ENCODE assay signal across 7 worm cellular contexts in genomic region chrX:14504551-14504902, ce11.
TF ChIP-seq lines count a peak whose summit lies in the region.

No protein-coding gene starts in this region.

TF ChIP-seq in whole organism, L1 larva, 84 proteins besides CTCF, POLR2A, EP300 and RAD21:
- TF ChIP-seq efl-3 (GFP tag; optimal IDR thresholded peaks at IDR 0.05; lab: Kevin White, UChicago) (no peak), elt-2 (tag; optimal IDR thresholded peaks at IDR 0.05; lab: Kevin White, UChicago) (peak; percentile 30), fkh-8 (tag; optimal IDR thresholded peaks at IDR 0.05; lab: Kevin White, UChicago) (no peak), vab-15 (tag; optimal IDR thresholded peaks at IDR 0.05; lab: Kevin White, UChicago) (no peak)
TF ChIP-seq in whole organism, L1 larva: peak in this region for 1.

TF ChIP-seq in whole organism, L2 larva, 48 proteins besides CTCF, POLR2A, EP300 and RAD21:
- peak; percentile 13 for TF ChIP-seq fos-1 (tag; optimal IDR thresholded peaks at IDR 0.05; lab: Kevin White, UChicago)
- TF ChIP-seq Y55F3AM.14 (GFP tag; optimal IDR thresholded peaks at IDR 0.05; lab: Kevin White, UChicago): peak; percentile 11
- TF ChIP-seq ZK546.5 (tag; optimal IDR thresholded peaks at IDR 0.05; lab: Kevin White, UChicago): no peak
- TF ChIP-seq egl-27 (tag; optimal IDR thresholded peaks at IDR 0.05; lab: Kevin White, UChicago): no peak
- TF ChIP-seq nhr-23 (tag; optimal IDR thresholded peaks at IDR 0.05; lab: Kevin White, UChicago): no peak
- peak; percentile 60 for TF ChIP-seq sma-9 (GFP tag; optimal IDR thresholded peaks at IDR 0.05; lab: Kevin White, UChicago)
- no peak for TF ChIP-seq sma-9 (tag; optimal IDR thresholded peaks at IDR 0.05; lab: Kevin White, UChicago)

TF ChIP-seq in whole organism, L3 larva, 47 proteins besides CTCF, POLR2A, EP300 and RAD21:
- TF ChIP-seq tbx-2 (tag; optimal IDR thresholded peaks at IDR 0.05; lab: Kevin White, UChicago) (no peak), pqm-1 (tag; optimal IDR thresholded peaks at IDR 0.05; lab: Kevin White, UChicago) (peak; percentile 40), elt-2 (tag; optimal IDR thresholded peaks at IDR 0.05; lab: Kevin White, UChicago) (peak; percentile 87), jun-1 (tag; optimal IDR thresholded peaks at IDR 0.05; lab: Kevin White, UChicago) (peak; percentile 34)

TF ChIP-seq in whole organism, L4 larva, 104 proteins besides CTCF, POLR2A, EP300 and RAD21 (continues in another document):
- TF ChIP-seq ceh-82 (tag; optimal IDR thresholded peaks at IDR 0.05; lab: Kevin White, UChicago) (no peak), spr-1 (tag; optimal IDR thresholded peaks at IDR 0.05; lab: Kevin White, UChicago) (no peak), nhr-10 (tag; optimal IDR thresholded peaks at IDR 0.05; lab: Kevin White, UChicago) (no peak), madf-5 (GFP tag; IDR thresholded peaks at IDR 0.05; lab: Robert Waterston, UW) (no peak), fos-1 (tag; optimal IDR thresholded peaks at IDR 0.05; lab: Kevin White, UChicago) (no peak), daf-12 (tag; optimal IDR thresholded peaks at IDR 0.05; lab: Kevin White, UChicago) (no peak), dpl-1 (GFP tag; optimal IDR thresholded peaks at IDR 0.05; lab: Kevin White, UChicago) (no peak), ceh-62 (tag; optimal IDR thresholded peaks at IDR 0.05; lab: Kevin White, UChicago) (no peak), nhr-76 (tag; optimal IDR thresholded peaks at IDR 0.05; lab: Kevin White, UChicago) (no peak), ztf-11 (tag; optimal IDR thresholded peaks at IDR 0.05; lab: Kevin White, UChicago) (no peak), dmd-8 (GFP tag; IDR thresholded peaks at IDR 0.05; lab: Robert Waterston, UW) (0 out of 2 replicates have a peak, but pooled peaks have one; percentile 22), dmd-9 (GFP tag; IDR thresholded peaks at IDR 0.05; lab: Robert Waterston, UW) (no peak), php-3 (GFP tag; IDR thresholded peaks at IDR 0.05; lab: Robert Waterston, UW) (peak; percentile 41; the same call in 1 of the 2 replicates), gei-8 (GFP tag; optimal IDR thresholded peaks at IDR 0.05; lab: Kevin White, UChicago) (no peak), attf-4 (tag; optimal IDR thresholded peaks at IDR 0.05; lab: Kevin White, UChicago) (no peak), T20F7.1 (GFP tag; optimal IDR thresholded peaks at IDR 0.05; lab: Kevin White, UChicago) (no peak), nhr-42 (GFP tag; IDR thresholded peaks at IDR 0.05; lab: Robert Waterston, UW) (no peak), egl-43 (GFP tag; IDR thresholded peaks at IDR 0.05; lab: Robert Waterston, UW) (no peak), snpc-1.2 (GFP tag; IDR thresholded peaks at IDR 0.05; lab: Robert Waterston, UW) (no peak), egl-27 (tag; optimal IDR thresholded peaks at IDR 0.05; lab: Kevin White, UChicago) (no peak)

TF ChIP-seq in whole organism, early embryonic, 17 proteins besides CTCF, POLR2A, EP300 and RAD21:
- TF ChIP-seq B0310.2 (tag; optimal IDR thresholded peaks at IDR 0.05; lab: Kevin White, UChicago) (no peak), pes-1 (GFP tag; IDR thresholded peaks at IDR 0.05; lab: Robert Waterston, UW) (0 out of 2 replicates have a peak, but pooled peaks have one; percentile 0)

TF ChIP-seq in whole organism, late embryonic, 69 proteins besides CTCF, POLR2A, EP300 and RAD21:
- TF ChIP-seq ref-2 (tag; optimal IDR thresholded peaks at IDR 0.05; lab: Kevin White, UChicago) (peak; percentile 33), che-1 (tag; optimal IDR thresholded peaks at IDR 0.05; lab: Kevin White, UChicago) (no peak), elt-2 (tag; optimal IDR thresholded peaks at IDR 0.05; lab: Kevin White, UChicago) (peak; percentile 68)
TF ChIP-seq in whole organism, late embryonic: peak in this region for 2.

TF ChIP-seq in whole organism, young adult, 124 proteins besides CTCF, POLR2A, EP300 and RAD21:
- TF ChIP-seq C06A6.2 (GFP tag; conservative IDR thresholded peaks at IDR 0.05; lab: Robert Waterston, UW): no peak
- no peak for TF ChIP-seq lag-1 (GFP tag; IDR thresholded peaks at IDR 0.05; lab: Robert Waterston, UW)
- no peak for TF ChIP-seq pbrm-1 (GFP tag; IDR thresholded peaks at IDR 0.05; lab: Robert Waterston, UW)
- no peak for TF ChIP-seq lin-26 (GFP tag; IDR thresholded peaks at IDR 0.05; lab: Robert Waterston, UW)
- no peak for TF ChIP-seq F57C9.4 (tag; optimal IDR thresholded peaks at IDR 0.05; lab: Kevin White, UChicago)
- TF ChIP-seq nhr-80 (tag; optimal IDR thresholded peaks at IDR 0.05; lab: Kevin White, UChicago): peak; percentile 38
- no peak for TF ChIP-seq chd-7 (tag; optimal IDR thresholded peaks at IDR 0.05; lab: Kevin White, UChicago)
- TF ChIP-seq tbp1 (GFP tag; optimal IDR thresholded peaks at IDR 0.05; lab: Kevin White, UChicago): no peak
